Fruit fly (Drosophila melanogaster) whole organism, embryonic: ENCODE measurements around the gene RPA1.

Experiments used
- Asciz ChIP-seq: fragments of 200-800 bp; sonication (Bioruptor generic); optimal IDR thresholded peaks from 2 replicates; lab custom pipeline; 2017; ENCODE audit warnings: missing biosample characterization, mild to moderate bottlenecking, missing genetic modification characterization, missing genetic modification reagents
- BEAF-32 ChIP-seq: fragments of 200-800 bp; sonication (Bioruptor generic); optimal IDR thresholded peaks from 3 replicates; lab custom pipeline; 2017; ENCODE audit warnings: missing biosample characterization, missing genetic modification characterization, mild to moderate bottlenecking, moderate library complexity, missing genetic modification reagents
- Bdp1 ChIP-seq: fragments of 200-800 bp; sonication (Bioruptor generic); optimal IDR thresholded peaks from 3 replicates; lab custom pipeline; 2016; ENCODE audit warnings: missing biosample characterization, missing genetic modification characterization
- CG12659 ChIP-seq: fragments of 200-800 bp; sonication (Bioruptor generic); optimal IDR thresholded peaks from 3 replicates; lab custom pipeline; 2017; ENCODE audit warnings: mild to moderate bottlenecking, missing biosample characterization, missing genetic modification reagents, missing genetic modification characterization
- CG13123 ChIP-seq: fragments of 200-800 bp; sonication (Bioruptor generic); optimal IDR thresholded peaks from 2 replicates; lab custom pipeline; 2016; ENCODE audit warnings: missing biosample characterization, missing genetic modification characterization
- CG13624 ChIP-seq: fragments of 200-800 bp; sonication (Bioruptor generic); optimal IDR thresholded peaks from 2 replicates; lab custom pipeline; 2016; ENCODE audit warnings: missing biosample characterization, missing genetic modification characterization
- CG13894 ChIP-seq: fragments of 200-800 bp; sonication (Bioruptor generic); optimal IDR thresholded peaks from 3 replicates; lab custom pipeline; 2018; ENCODE audit warnings: missing biosample characterization, mild to moderate bottlenecking, missing genetic modification characterization, moderate library complexity
- CG15011 ChIP-seq: fragments of 200-800 bp; sonication (Bioruptor generic); optimal IDR thresholded peaks from 3 replicates; lab custom pipeline; 2018; ENCODE audit warnings: missing biosample characterization, mild to moderate bottlenecking, missing genetic modification characterization
- CG1529 ChIP-seq: fragments of 200-800 bp; sonication (Bioruptor generic); optimal IDR thresholded peaks from 3 replicates; lab custom pipeline; 2018; ENCODE audit warnings: missing biosample characterization, missing genetic modification characterization
- CG16813 ChIP-seq: fragments of 200-800 bp; sonication (Bioruptor generic); IDR thresholded peaks from 3 replicates; pipeline ENCODE4 v1.3.6; 2022; ENCODE audit warnings: missing biosample characterization, missing genetic modification characterization; ENCODE audit not compliant: partially characterized antibody
- CG16815 ChIP-seq: fragments of 200-800 bp; sonication (Bioruptor generic); optimal IDR thresholded peaks from 3 replicates; lab custom pipeline; 2017; ENCODE audit warnings: missing biosample characterization, mild to moderate bottlenecking, missing genetic modification characterization
- CG2199 ChIP-seq: fragments of 200-800 bp; sonication (Bioruptor generic); IDR thresholded peaks from 3 replicates; pipeline ENCODE4 v1.3.6; 2022; ENCODE audit warnings: missing biosample characterization, missing genetic modification characterization
- CG42726 ChIP-seq: fragments of 200-800 bp; sonication (Bioruptor generic); IDR thresholded peaks from 2 replicates; pipeline ENCODE4 v1.3.6; 2022; ENCODE audit warnings: missing biosample characterization, missing genetic modification characterization; ENCODE audit not compliant: partially characterized antibody
- CG4617 ChIP-seq: fragments of 200-800 bp; sonication (Bioruptor generic); optimal IDR thresholded peaks from 3 replicates; lab custom pipeline; 2016; ENCODE audit warnings: missing biosample characterization, missing genetic modification characterization, borderline replicate concordance
- CG6175 ChIP-seq: fragments of 200-800 bp; sonication (Bioruptor generic); IDR thresholded peaks from 3 replicates; pipeline ENCODE4 v1.3.6; 2022; ENCODE audit warnings: missing biosample characterization, missing genetic modification characterization
- CG8281 ChIP-seq: fragments of 200-800 bp; sonication (Bioruptor generic); optimal IDR thresholded peaks from 2 replicates; lab custom pipeline; 2018; ENCODE audit warnings: missing biosample characterization, mild to moderate bottlenecking, missing genetic modification characterization, moderate library complexity
- CG9797 ChIP-seq: fragments of 200-800 bp; sonication (Bioruptor generic); optimal IDR thresholded peaks from 3 replicates; lab custom pipeline; 2018; ENCODE audit warnings: missing biosample characterization, mild to moderate bottlenecking, missing genetic modification characterization
- D ChIP-seq, 2 experiments: fragments of 200-800 bp in 1 of 2; fragments of >200 bp in 1 of 2; sonication (Bioruptor generic) in 1 of 2; optimal IDR thresholded peaks; 2 replicates in 1 of 2; 3 replicates in 1 of 2; lab custom pipeline; 2017; ENCODE audit warnings: mild to moderate bottlenecking in 1 of 2, missing biosample characterization in 1 of 2, missing genetic modification characterization in 1 of 2, missing genetic modification reagents in 1 of 2
- Doc3 ChIP-seq: fragments of 200-800 bp; sonication (Bioruptor generic); IDR thresholded peaks from 3 replicates; pipeline ENCODE4 v1.3.6; 2022; ENCODE audit warnings: missing biosample characterization, missing genetic modification characterization; ENCODE audit not compliant: partially characterized antibody
- E2f2 ChIP-seq: fragments of 200-800 bp; sonication (Bioruptor generic); IDR thresholded peaks from 2 replicates; pipeline ENCODE4 v1.3.6; 2022; ENCODE audit warnings: missing biosample characterization, missing genetic modification characterization
- Lim3 ChIP-seq: fragments of 200-800 bp; sonication (Bioruptor generic); IDR thresholded peaks from 2 replicates; pipeline ENCODE4 v1.3.6; 2022; ENCODE audit warnings: missing biosample characterization, missing genetic modification characterization
- Max ChIP-seq: fragments of 200-800 bp; sonication (Bioruptor generic); optimal IDR thresholded peaks from 2 replicates; lab custom pipeline; 2016; ENCODE audit warnings: missing biosample characterization, mild to moderate bottlenecking, missing genetic modification characterization
- Mrtf ChIP-seq: fragments of 200-800 bp; sonication (Bioruptor generic); IDR thresholded peaks from 3 replicates; pipeline ENCODE4 v1.3.6; 2022; ENCODE audit warnings: missing biosample characterization, missing genetic modification characterization
- Nf-YB ChIP-seq: fragments of 200-800 bp; sonication (Bioruptor generic); optimal IDR thresholded peaks from 3 replicates; lab custom pipeline; 2019; ENCODE audit warnings: missing biosample characterization, mild to moderate bottlenecking, missing genetic modification characterization, moderate library complexity
- Opbp ChIP-seq: fragments of 200-800 bp; sonication (Bioruptor generic); IDR thresholded peaks from 3 replicates; pipeline ENCODE4 v1.3.6; 2022; ENCODE audit warnings: missing biosample characterization, missing genetic modification characterization; ENCODE audit not compliant: partially characterized antibody
- Pdp1 ChIP-seq, 2 experiments: fragments of 200-800 bp; sonication (Bioruptor generic); optimal IDR thresholded peaks; 3 replicates each; lab custom pipeline; 2016; ENCODE audit warnings: missing biosample characterization in 2 of 2, missing genetic modification characterization in 2 of 2, mild to moderate bottlenecking in 1 of 2, moderate library complexity in 1 of 2
- Side ChIP-seq: fragments of 200-800 bp; sonication (Bioruptor generic); optimal IDR thresholded peaks from 2 replicates; lab custom pipeline; 2016; ENCODE audit warnings: missing biosample characterization, missing genetic modification characterization
- Usf ChIP-seq: fragments of 200-800 bp; sonication (Bioruptor generic); optimal IDR thresholded peaks from 2 replicates; lab custom pipeline; 2017; ENCODE audit warnings: missing genotype, missing biosample characterization, missing genetic modification characterization
- amos ChIP-seq: fragments of 200-800 bp; sonication (Bioruptor generic); IDR thresholded peaks from 2 replicates; pipeline ENCODE4 v1.3.6; 2022; ENCODE audit warnings: missing biosample characterization, missing genetic modification characterization; ENCODE audit not compliant: partially characterized antibody
- ato ChIP-seq: fragments of 200-800 bp; sonication (Bioruptor generic); IDR thresholded peaks from 2 replicates; pipeline ENCODE4 v1.3.6; 2022; ENCODE audit warnings: missing biosample characterization, missing genetic modification characterization; ENCODE audit not compliant: partially characterized antibody
- bowl ChIP-seq: fragments of 200-800 bp; sonication (Bioruptor generic); IDR thresholded peaks from 2 replicates; pipeline ENCODE4 v1.3.6; 2022; ENCODE audit warnings: missing biosample characterization, missing genetic modification characterization
- dan ChIP-seq: fragments of 200-800 bp; sonication (Bioruptor generic); IDR thresholded peaks from 2 replicates; pipeline ENCODE4 v1.3.6; 2022; ENCODE audit warnings: missing biosample characterization, missing genetic modification characterization
- dysf ChIP-seq: fragments of 200-800 bp; sonication (Bioruptor generic); IDR thresholded peaks from 3 replicates; pipeline ENCODE4 v1.3.6; 2022; ENCODE audit warnings: missing biosample characterization, missing genetic modification characterization
- ems ChIP-seq: fragments of 200-800 bp; sonication (Bioruptor generic); optimal IDR thresholded peaks from 3 replicates; lab custom pipeline; 2016; ENCODE audit warnings: missing biosample characterization, missing genetic modification characterization
- fd3F ChIP-seq: fragments of 200-800 bp; sonication (Bioruptor generic); optimal IDR thresholded peaks from 2 replicates; lab custom pipeline; 2018; ENCODE audit warnings: missing biosample characterization, mild to moderate bottlenecking, missing genetic modification characterization, moderate library complexity
- ftz-f1 ChIP-seq: fragments of 200-800 bp; sonication (Bioruptor generic); optimal IDR thresholded peaks from 2 replicates; lab custom pipeline; 2016; ENCODE audit warnings: missing biosample characterization, missing genetic modification characterization
- gfzf ChIP-seq: fragments of 200-800 bp; sonication (Bioruptor generic); optimal IDR thresholded peaks from 2 replicates; lab custom pipeline; 2016; ENCODE audit warnings: missing biosample characterization, mild to moderate bottlenecking, missing genetic modification characterization, moderate library complexity
- grau ChIP-seq: fragments of 200-800 bp; optimal IDR thresholded peaks from 3 replicates; lab custom pipeline; 2019; ENCODE audit warnings: missing biosample characterization, mild to moderate bottlenecking, missing genetic modification characterization, moderate library complexity
- hbn ChIP-seq: fragments of 200-800 bp; sonication (Bioruptor generic); IDR thresholded peaks from 2 replicates; pipeline ENCODE4 v1.3.6; 2022; ENCODE audit warnings: missing biosample characterization, missing genetic modification characterization; ENCODE audit not compliant: partially characterized antibody
- her ChIP-seq: fragments of 200-800 bp; sonication (Bioruptor generic); optimal IDR thresholded peaks from 2 replicates; lab custom pipeline; 2016; ENCODE audit warnings: missing biosample characterization, missing genetic modification characterization
- inv ChIP-seq: fragments of 200-800 bp; sonication (Bioruptor generic); IDR thresholded peaks from 2 replicates; pipeline ENCODE4 v1.3.6; 2022; ENCODE audit warnings: missing biosample characterization, missing genetic modification characterization; ENCODE audit not compliant: partially characterized antibody
- klu ChIP-seq: fragments of 200-800 bp; sonication (Bioruptor generic); IDR thresholded peaks from 2 replicates; pipeline ENCODE4 v1.3.6; 2022; ENCODE audit warnings: missing biosample characterization, missing genetic modification characterization
- mam ChIP-seq: fragments of 200-800 bp; sonication (Bioruptor generic); optimal IDR thresholded peaks from 3 replicates; lab custom pipeline; 2016; ENCODE audit warnings: missing biosample characterization, missing genetic modification characterization
- nerfin-1 ChIP-seq: fragments of 200-800 bp; sonication (Bioruptor generic); optimal IDR thresholded peaks from 3 replicates; lab custom pipeline; 2019; ENCODE audit warnings: missing biosample characterization, mild to moderate bottlenecking, missing genetic modification characterization, moderate library complexity
- phol ChIP-seq: fragments of 200-800 bp; sonication (Bioruptor generic); optimal IDR thresholded peaks from 3 replicates; lab custom pipeline; 2018; ENCODE audit warnings: missing biosample characterization, mild to moderate bottlenecking, missing genetic modification characterization, moderate library complexity
- run ChIP-seq: fragments of 200-800 bp; sonication (Bioruptor generic); optimal IDR thresholded peaks from 3 replicates; lab custom pipeline; 2018; ENCODE audit warnings: missing biosample characterization, mild to moderate bottlenecking, missing genetic modification characterization
- schlank ChIP-seq: fragments of 200-800 bp; sonication (Bioruptor generic); optimal IDR thresholded peaks from 2 replicates; lab custom pipeline; 2018; ENCODE audit warnings: missing biosample characterization, mild to moderate bottlenecking, missing genetic modification characterization
- slp2 ChIP-seq: fragments of 200-800 bp; sonication (Bioruptor generic); optimal IDR thresholded peaks from 2 replicates; lab custom pipeline; 2016; ENCODE audit warnings: missing biosample characterization, missing genetic modification characterization
- wek ChIP-seq: fragments of 200-800 bp; sonication (Bioruptor generic); optimal IDR thresholded peaks from 3 replicates; lab custom pipeline; 2018; ENCODE audit warnings: missing biosample characterization, mild to moderate bottlenecking, missing genetic modification characterization, moderate library complexity

RPA1 gene

DNA sequence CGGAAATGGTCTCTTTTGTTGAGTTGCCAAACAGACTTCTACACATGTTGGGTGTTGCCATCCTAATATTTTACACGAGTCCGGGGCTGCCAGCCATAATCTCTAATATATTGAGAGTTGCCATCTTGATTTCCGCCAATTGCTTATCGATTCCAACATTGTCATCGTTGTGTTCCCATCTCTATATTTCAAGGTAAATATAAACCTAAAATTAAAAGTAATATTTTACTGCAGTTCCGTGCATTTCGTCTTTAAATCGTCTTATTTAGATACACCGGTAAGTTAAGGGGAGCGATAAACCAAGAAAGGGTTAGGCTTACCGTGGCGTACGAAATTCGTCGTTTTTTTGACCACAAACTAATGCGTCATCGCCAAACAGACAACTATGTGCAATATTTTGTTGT lies 30.9 kb downstream of the RPA1 start, which contains the start of gene PolI (continued):
- TF ChIP-seq CG12659 (peak; percentile 81), Mrtf (GFP tag; lab: Robert Waterston, UW) (no peak), CG42726 (GFP tag; lab: Robert Waterston, UW) (0 out of 2 replicates have a peak, but pooled peaks have one; percentile 38), grau (peak; percentile 12), gfzf (peak; percentile 29), CG15011 (GFP tag; lab: Kevin White, UChicago) (no peak), Usf (GFP tag; lab: Kevin White, UChicago) (no peak), CG16813 (0 out of 3 replicates have a peak, but pooled peaks have one; percentile 36), klu (GFP tag; lab: Robert Waterston, UW) (no peak), Pdp1 (GFP tag; optimal IDR thresholded peaks at IDR 0.05; lab: Kevin White, UChicago) (peak in 1 of 2 experiments; percentile 14), inv (GFP tag; lab: Robert Waterston, UW) (peak; percentile 20; the same call in 1 of the 2 replicates), CG4617 (peak; percentile 91), ato (GFP tag; lab: Robert Waterston, UW) (peak; percentile 5; the same call in 1 of the 2 replicates), Lim3 (no peak), Nf-YB (GFP tag; lab: Kevin White, UChicago) (peak; percentile 42), Bdp1 (GFP tag; lab: Kevin White, UChicago) (no peak), amos (GFP tag; lab: Robert Waterston, UW) (peak; percentile 53; the same call in 1 of the 2 replicates), Side (GFP tag; lab: Kevin White, UChicago) (no peak), Asciz (GFP tag; lab: Kevin White, UChicago) (no peak), schlank (tag; lab: Kevin White, UChicago) (no peak), CG13894 (tag; lab: Kevin White, UChicago) (no peak), BEAF-32 (GFP tag; lab: Kevin White, UChicago) (peak; percentile 64), ftz-f1 (peak; percentile 95), run (tag; lab: Kevin White, UChicago) (peak; percentile 19), hbn (GFP tag; lab: Robert Waterston, UW) (0 out of 2 replicates have a peak, but pooled peaks have one; percentile 30), her (GFP tag; lab: Kevin White, UChicago) (no peak), CG8281 (tag; lab: Kevin White, UChicago) (no peak), bowl (GFP tag; lab: Robert Waterston, UW) (no peak), Doc3 (GFP tag; lab: Robert Waterston, UW) (no peak), CG6175 (no peak), CG16815 (GFP tag; lab: Kevin White, UChicago) (no peak), wek (GFP tag; lab: Kevin White, UChicago) (no peak), D (optimal IDR thresholded peaks at IDR 0.05; lab: Kevin White, UChicago) (no peak), D (GFP tag; optimal IDR thresholded peaks at IDR 0.05; lab: Kevin White, UChicago) (no peak), CG13624 (GFP tag; lab: Kevin White, UChicago) (peak; percentile 60), slp2 (GFP tag; lab: Kevin White, UChicago) (no peak), CG9797 (GFP tag; lab: Kevin White, UChicago) (peak; percentile 57), nerfin-1 (no peak), fd3F (GFP tag; lab: Kevin White, UChicago) (no peak), CG2199 (no peak), phol (peak; percentile 58), Max (GFP tag; lab: Kevin White, UChicago) (no peak), dan (no peak), E2f2 (GFP tag; lab: Robert Waterston, UW) (peak; percentile 61), Opbp (GFP tag; lab: Robert Waterston, UW) (peak; percentile 59; the same call in 2 of the 3 replicates), ems (GFP tag; lab: Kevin White, UChicago) (peak; percentile 2), CG1529 (GFP tag; lab: Kevin White, UChicago) (no peak), dysf (GFP tag; lab: Robert Waterston, UW) (no peak), mam (GFP tag; lab: Kevin White, UChicago) (peak; percentile 26), CG13123 (peak; percentile 3)
